Worm (Caenorhabditis elegans): ENCODE data around the gene hpl-2.

- TF ChIP-seq unc-62 (GFP tag; optimal IDR thresholded peaks at IDR 0.05) (no peak), unc-30 (tag; optimal IDR thresholded peaks at IDR 0.05) (no peak), blmp-1 (tag; optimal IDR thresholded peaks at IDR 0.05) (no peak), snpc-4 (tag; optimal IDR thresholded peaks at IDR 0.05) (no peak), nhr-12 (tag; optimal IDR thresholded peaks at IDR 0.05) (no peak), nhr-76 (tag; optimal IDR thresholded peaks at IDR 0.05) (no peak), lin-39 (tag; optimal IDR thresholded peaks at IDR 0.05) (no peak), ama-1 (optimal IDR thresholded peaks at IDR 0.05) (no peak), elt-2 (tag; optimal IDR thresholded peaks at IDR 0.05) (no peak), unc-130 (tag; optimal IDR thresholded peaks at IDR 0.05) (no peak)
These were observed 51.5 kb downstream of the hpl-2 start for ce11 chrIII:10703833-10704232.

Measured in whole organism, L1 larva.